Worm (Caenorhabditis elegans) whole organism, L4/young adult: Measurements from ENCODE around the gene F25D1.3.

Source experiments
- dao-5 ChIP-seq: sonication (generic microtip); optimal IDR thresholded peaks from 2 replicates; lab custom pipeline; 2016; ENCODE audit warnings: missing genotype, missing genetic modification characterization, moderate library complexity, missing compliant biosample characterization
- him-1 ChIP-seq: sonication (generic microtip); optimal IDR thresholded peaks from 2 replicates; lab custom pipeline; 2016; ENCODE audit warnings: missing genotype, missing genetic modification reagents, missing genetic modification characterization, missing compliant biosample characterization

DNA sequence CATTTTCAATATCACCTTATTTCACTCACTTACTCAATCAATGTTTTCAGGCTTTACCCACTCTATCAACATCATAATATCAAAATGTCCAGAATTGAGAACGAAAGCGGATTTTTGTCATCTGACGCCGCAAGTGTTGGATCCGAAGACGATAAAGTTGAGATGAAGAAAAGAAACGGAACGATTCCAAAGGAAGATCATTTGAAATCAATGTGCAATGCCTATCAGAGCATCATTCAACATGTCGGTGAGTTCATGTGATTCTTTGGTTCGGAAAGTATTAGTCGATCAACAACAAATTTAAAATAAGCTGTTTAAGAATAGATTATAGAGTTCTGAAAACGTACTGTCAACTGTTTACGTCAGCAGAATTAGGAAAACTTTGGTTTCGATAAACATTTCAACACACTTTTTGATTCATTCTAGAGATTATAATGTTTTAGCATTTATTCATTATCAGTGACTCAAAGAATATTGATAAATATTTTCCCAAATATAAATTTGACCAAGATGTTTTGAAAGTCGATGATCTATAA is 36.4 kb downstream of the F25D1.3 start, which contains the start of gene cat-4:
- TF ChIP-seq him-1 (no peak), dao-5 (no peak)
